Worm (Caenorhabditis elegans) whole organism, L4/young adult: Measurements from ENCODE around the gene F13B6.3.

Source experiments
- W03F9.2 ChIP-seq: fragments of 150-350 bp; optimal IDR thresholded peaks from 2 replicates; lab custom pipeline; 2014; ENCODE audit warnings: missing biosample characterization, missing genetic modification characterization
- him-1 ChIP-seq: sonication (generic microtip); optimal IDR thresholded peaks from 2 replicates; lab custom pipeline; 2016; ENCODE audit warnings: missing genotype, missing genetic modification reagents, missing genetic modification characterization, missing compliant biosample characterization

- TF ChIP-seq him-1 (tag; lab: Kevin White, UChicago) (no peak), W03F9.2 (tag; lab: Kevin White, UChicago) (no peak)
These were observed 45.1 kb upstream of the F13B6.3 start for ce11 chrIV:7510829-7511228.
